Worm (Caenorhabditis elegans) whole organism, L4/young adult: ENCODE data around the gene srj-11.

Experiments
- W03F9.2 ChIP-seq: fragments of 150-350 bp; optimal IDR thresholded peaks from 2 replicates; lab custom pipeline; 2014; ENCODE audit warnings: missing biosample characterization, missing genetic modification characterization
- dao-5 ChIP-seq: sonication (generic microtip); optimal IDR thresholded peaks from 2 replicates; lab custom pipeline; 2016; ENCODE audit warnings: missing genotype, missing genetic modification characterization, moderate library complexity, missing compliant biosample characterization
- him-1 ChIP-seq: sonication (generic microtip); optimal IDR thresholded peaks from 2 replicates; lab custom pipeline; 2016; ENCODE audit warnings: missing genotype, missing genetic modification reagents, missing genetic modification characterization, missing compliant biosample characterization

DNA sequence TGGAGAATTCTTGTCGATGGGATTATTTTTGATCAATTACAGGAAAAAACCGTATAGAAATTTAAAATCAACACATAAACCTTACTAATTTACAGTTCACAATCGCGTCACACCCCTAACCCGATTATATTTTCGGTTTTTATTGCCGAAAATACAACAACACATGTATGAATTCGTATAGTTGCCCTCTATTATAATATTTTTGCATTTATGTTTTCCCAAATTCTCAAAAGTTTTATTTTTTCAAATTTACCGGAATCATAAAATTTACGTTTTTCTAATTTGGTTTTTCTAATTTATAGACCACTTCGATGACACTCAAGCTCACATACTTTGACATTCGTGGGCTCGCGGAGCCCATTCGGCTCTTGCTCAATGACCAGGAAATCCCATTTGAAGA lies 1.8 kb downstream of the srj-11 start, which contains the start of gene gst-23:
- TF ChIP-seq W03F9.2 (tag; lab: Kevin White, UChicago) = no peak
- TF ChIP-seq dao-5 (tag; lab: Kevin White, UChicago) = no peak
- TF ChIP-seq him-1 (tag; lab: Kevin White, UChicago) = no peak
